Fruit fly (Drosophila melanogaster) whole organism: ENCODE data around the gene loh.

Source experiments
- CG8478 ChIP-seq: fragments of >200 bp; optimal IDR thresholded peaks from 2 replicates; lab custom pipeline; 2018; ENCODE audit warnings: inconsistent platforms
- Dll ChIP-seq: fragments of >200 bp; optimal IDR thresholded peaks from 2 replicates; lab custom pipeline; 2017
- EcR ChIP-seq, 2 experiments: fragments of >200 bp; optimal IDR thresholded peaks; 2 replicates each; lab custom pipeline; 2017; ENCODE audit warnings: missing biosample characterization in 2 of 2, missing genetic modification characterization in 2 of 2, missing genetic modification reagents in 2 of 2
- pan ChIP-seq: fragments of >200 bp; optimal IDR thresholded peaks from 2 replicates; lab custom pipeline; 2017
- psq ChIP-seq: fragments of >200 bp; optimal IDR thresholded peaks from 2 replicates; lab custom pipeline; 2017
- usp ChIP-seq: fragments of >200 bp; optimal IDR thresholded peaks from 2 replicates; lab custom pipeline; 2017; ENCODE audit warnings: missing biosample characterization, missing genetic modification characterization, mixed read lengths

loh gene

DNA sequence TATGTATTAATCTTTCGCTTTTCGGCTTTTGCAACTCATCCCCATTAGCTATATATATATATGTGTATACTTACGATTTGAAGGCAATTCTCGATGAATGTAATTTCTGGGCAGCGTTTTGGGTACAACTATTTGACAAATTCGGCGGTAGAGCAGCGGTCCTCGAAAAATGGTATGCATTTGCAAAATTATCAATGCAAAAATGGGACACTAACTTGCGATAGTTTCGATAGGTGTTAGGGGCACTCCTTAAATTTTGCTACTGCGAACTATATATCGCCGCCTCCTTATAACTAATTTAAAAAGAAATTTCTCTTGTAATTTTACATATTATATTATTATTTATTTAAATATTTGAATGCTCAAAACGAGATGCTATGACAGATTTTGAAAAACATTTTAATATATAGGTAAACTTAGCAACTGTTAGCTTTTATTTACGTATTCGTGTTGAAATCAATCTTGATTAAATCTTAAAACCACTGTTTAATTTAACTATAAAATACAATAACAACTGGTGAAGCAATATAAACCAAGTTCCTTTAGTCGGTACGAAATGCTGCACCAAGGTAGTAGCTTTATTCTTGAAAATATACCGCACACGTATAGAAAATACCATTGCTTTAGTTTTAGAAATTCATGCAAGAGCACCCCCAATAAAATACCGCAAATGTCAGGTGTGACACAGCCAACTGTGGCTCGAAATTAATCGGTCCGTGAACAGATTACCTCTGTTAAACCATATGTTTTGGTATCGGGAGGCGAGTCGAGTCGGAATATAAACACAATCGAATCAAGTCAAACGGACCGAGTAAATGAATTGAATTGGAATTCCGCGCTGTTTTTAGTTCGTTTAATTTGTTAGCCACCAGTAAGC lies 28.8 kb upstream of the loh start, which contains the start of the genes CG5355 and Klp31E:
Gene CG5355 (minus strand): TSS at position 213 of the 877 bp plus-strand sequence.
Gene Klp31E (plus strand): TSS at position 767 of the 877 bp plus-strand sequence.
- no peak for TF ChIP-seq pan
- TF ChIP-seq psq (lab: Kevin White, UChicago) = no peak
- TF ChIP-seq CG8478 = no peak
- no peak for TF ChIP-seq Dll
- TF ChIP-seq EcR (GFP tag; optimal IDR thresholded peaks at IDR 0.05; lab: Kevin White, UChicago) = no peak
- TF ChIP-seq usp (GFP tag; lab: Kevin White, UChicago) = no peak

DNA sequence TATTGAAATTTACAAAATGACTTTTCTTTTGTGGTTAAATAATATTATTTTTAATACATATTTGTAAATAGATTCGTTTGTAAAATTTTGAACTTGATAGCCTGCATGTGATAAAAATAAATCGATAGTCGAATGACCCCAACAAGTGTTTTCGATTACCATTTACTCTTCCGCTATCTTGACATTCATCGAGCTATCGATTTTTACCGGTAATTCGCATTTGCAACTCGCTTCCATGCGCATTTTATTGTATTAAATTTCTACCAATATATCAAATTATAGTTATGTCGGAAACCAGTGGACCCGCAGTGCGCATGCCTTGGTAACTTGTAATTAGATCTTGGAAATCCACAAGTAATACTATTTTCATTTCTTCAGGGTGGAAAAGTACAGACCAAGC lies 23.4 kb upstream of the loh start, which contains the start of gene RfC3:
Gene RfC3 (plus strand): TSS at position 210 of the 400 bp plus-strand sequence.
- TF ChIP-seq Dll = no peak
- TF ChIP-seq pan = no peak
- no peak for TF ChIP-seq EcR (GFP tag; optimal IDR thresholded peaks at IDR 0.05; lab: Kevin White, UChicago)
- no peak for TF ChIP-seq usp (GFP tag; lab: Kevin White, UChicago)
- TF ChIP-seq CG8478 = no peak
- no peak for TF ChIP-seq psq (lab: Kevin White, UChicago)

DNA sequence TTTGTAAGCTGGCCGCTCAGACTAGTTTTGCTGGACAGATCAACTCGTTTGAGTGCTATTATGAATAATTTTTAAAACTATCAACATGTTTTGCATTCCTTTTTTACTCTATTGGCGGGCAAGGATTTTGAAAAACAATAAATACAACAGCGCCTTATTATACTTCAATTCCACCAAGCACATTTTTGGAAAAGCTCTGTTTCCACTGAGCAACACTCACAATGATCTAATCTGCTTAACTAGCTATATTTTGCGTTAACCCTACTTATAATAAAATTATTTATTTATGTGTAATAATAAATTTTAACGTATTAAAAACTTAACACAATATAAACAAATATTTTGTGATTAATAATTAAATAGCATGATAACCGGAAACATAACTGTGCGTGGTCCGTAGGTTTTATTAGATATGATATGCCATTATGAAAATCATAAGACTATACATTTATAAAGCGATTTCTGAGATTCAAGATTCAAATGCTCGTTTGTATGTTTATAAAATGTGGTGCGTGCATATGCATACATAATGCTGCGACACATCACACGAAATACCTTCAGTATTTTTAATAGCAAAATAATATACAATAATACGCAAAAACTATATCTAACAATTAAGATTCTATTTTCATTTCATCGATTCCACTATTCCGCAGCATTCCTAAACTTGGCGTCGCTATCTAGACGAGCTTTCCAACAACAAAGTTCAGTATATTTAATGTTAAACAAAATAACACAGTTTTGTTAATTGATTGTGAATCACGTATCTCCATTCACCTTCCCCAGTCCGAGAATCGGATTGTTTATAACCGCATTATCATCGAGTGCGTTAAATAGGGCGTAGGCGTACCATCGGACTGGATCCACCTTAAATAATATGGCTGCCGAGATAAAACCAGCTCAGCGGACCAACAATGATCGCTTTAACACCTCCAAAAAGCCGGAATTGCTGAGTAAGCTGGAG lies 19.4 kb upstream of the loh start, which contains the start of the genes pie and Wdfy2:
Gene pie (minus strand): TSS at position 138 of the 964 bp plus-strand sequence.
Gene Wdfy2 (plus strand): TSS at position 649 of the 964 bp plus-strand sequence.
- TF ChIP-seq pan (no peak), usp (GFP tag; lab: Kevin White, UChicago) (no peak), Dll (no peak), EcR (GFP tag; optimal IDR thresholded peaks at IDR 0.05; lab: Kevin White, UChicago) (no peak), CG8478 (no peak), psq (lab: Kevin White, UChicago) (no peak)

DNA sequence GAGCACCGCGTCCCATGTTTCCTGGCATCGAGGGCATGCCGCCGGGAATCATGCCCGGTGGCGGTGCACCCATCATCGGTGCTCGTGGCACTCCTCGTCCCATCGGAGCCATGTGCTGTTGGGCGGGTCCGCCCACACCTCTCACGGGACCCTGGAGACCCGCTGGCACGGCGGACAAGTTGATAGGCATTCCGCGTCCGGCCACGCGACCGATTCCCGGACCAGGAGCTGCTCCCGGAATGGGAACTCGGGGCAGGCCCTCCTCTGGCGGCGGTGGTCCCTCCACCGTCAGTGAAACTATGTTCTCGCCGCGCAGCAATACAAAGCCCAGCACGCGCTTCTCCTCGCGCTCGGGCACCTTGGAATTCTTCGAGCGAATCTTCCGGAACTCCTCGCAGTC lies 16.7 kb upstream of the loh start:
- no peak for TF ChIP-seq Dll
- TF ChIP-seq CG8478 = no peak
- no peak for TF ChIP-seq EcR (GFP tag; optimal IDR thresholded peaks at IDR 0.05; lab: Kevin White, UChicago)
- TF ChIP-seq usp (GFP tag; lab: Kevin White, UChicago) = no peak
- no peak for TF ChIP-seq pan

DNA sequence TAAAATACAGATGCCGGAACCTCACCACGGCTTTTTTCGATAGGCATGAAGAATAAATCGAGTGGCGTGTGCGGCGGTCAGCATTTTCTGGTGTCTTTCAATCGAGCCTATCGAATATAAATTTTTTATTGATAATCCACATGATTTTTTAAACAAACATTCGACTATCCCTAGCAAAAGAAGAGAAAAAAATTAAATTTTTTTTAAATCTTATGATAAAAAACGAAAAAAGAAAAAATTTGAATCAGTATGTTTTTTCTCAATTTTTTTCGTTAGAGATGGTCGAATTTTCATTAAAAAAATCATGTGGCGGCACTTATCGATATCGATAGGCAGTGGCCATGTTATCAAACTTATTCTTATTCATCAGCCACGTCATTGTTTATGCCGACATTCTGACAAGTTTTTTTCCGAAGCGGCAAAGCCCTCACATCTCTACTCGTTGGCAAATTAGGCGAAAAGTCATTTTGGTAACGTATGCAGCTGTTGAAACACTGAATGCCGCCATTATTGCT lies 15.7 kb upstream of the loh start, which contains the start of the genes SmB and KdelR:
Gene SmB (minus strand): TSS at position 94 of the 515 bp plus-strand sequence.
Gene KdelR (plus strand): TSS at position 354 of the 515 bp plus-strand sequence.
- TF ChIP-seq psq (lab: Kevin White, UChicago) (no peak), usp (GFP tag; lab: Kevin White, UChicago) (no peak), EcR (GFP tag; optimal IDR thresholded peaks at IDR 0.05; lab: Kevin White, UChicago) (no peak), CG8478 (no peak), pan (no peak), Dll (no peak)

DNA sequence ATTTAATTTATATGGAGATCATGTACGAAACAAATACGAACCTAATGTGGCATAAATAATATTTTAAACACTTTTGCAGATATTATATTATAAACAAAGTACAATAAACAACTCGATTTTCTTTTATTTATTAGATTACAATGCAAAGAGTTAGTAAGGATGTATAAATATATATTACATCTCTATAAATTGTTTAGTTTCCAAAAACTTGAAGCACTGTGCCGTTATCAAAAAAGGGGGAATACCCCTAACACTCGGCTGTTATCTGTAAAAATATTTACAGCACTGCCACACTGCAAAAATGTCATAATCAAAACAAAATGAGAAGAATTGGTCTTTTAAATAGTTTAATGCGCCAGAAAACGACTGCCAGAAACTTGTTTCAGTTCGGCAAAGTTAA lies 13.8 kb upstream of the loh start, which contains the start of gene CG5188:
Gene CG5188 (plus strand): TSS at position 302 of the 400 bp plus-strand sequence.
- no peak for TF ChIP-seq Dll
- no peak for TF ChIP-seq pan
- TF ChIP-seq CG8478 = no peak
- TF ChIP-seq psq (lab: Kevin White, UChicago) = no peak
- no peak for TF ChIP-seq EcR (GFP tag; optimal IDR thresholded peaks at IDR 0.05; lab: Kevin White, UChicago)
- TF ChIP-seq usp (GFP tag; lab: Kevin White, UChicago) = no peak

DNA sequence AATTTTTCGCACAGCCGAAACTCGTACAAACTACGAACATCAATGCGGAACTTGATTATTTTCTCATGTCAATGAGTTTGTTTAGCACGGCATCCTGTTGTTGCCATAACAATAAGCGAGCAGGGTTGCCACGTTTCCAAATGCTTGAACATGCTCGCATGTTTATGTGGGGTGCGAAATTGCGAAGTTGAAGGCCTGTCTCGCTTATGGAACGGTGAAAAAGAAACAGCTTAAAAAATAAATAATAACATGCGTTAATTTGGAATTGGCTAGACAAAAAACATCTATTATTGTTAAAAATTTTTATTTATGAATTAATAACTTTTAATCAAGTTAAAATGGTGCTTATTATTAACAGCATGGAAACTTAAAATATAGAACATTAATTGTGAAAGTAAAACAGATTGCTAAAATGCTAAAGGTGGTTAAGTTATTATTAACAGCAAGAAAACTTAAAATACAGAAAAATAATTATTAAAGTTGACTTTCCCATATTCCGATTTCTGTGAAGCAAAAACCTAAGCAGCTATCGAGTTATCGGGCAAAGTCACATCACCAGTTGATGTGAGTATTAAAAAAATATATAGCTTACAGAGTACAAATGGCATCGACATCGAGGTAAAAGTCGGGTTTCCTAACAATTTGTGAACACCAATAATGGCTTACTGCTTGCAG lies 11.4 kb upstream of the loh start, which contains the start of the genes Bug22 and TfIIB:
Gene Bug22 (minus strand): TSS at position 117 of the 675 bp plus-strand sequence.
Gene TfIIB (plus strand): TSS at position 537 of the 675 bp plus-strand sequence.
- TF ChIP-seq Dll (no peak), CG8478 (no peak), psq (lab: Kevin White, UChicago) (no peak), pan (no peak), EcR (GFP tag; optimal IDR thresholded peaks at IDR 0.05; lab: Kevin White, UChicago) (no peak), usp (GFP tag; lab: Kevin White, UChicago) (no peak)

DNA sequence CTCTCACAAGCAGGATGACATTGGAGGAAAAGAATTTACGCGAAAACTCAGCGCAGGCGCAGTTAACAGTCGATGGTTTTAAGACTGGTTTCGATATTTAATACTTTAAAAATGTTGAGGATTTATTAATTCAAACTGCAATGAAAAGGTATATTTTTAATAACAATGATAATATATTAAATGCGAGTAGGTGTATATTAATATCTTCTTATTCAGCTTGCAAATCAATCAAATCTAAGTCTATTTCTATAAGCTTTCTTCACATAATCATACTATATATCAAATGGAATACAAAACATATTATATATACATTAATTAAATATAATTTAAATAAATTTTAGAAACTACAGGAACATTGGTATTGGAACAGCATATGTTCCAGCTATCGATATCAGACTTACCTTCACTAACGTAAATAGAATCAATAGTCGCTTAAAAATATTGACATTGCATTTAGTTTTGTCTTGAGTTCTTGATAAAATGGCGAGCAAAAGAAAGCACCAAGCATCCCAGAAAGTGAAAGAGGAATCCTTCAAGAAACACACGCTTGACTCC lies 6.7 kb upstream of the loh start, which contains the start of the genes TBC1D16 and holn1:
Gene TBC1D16 (minus strand): TSS at position 51 of the 555 bp plus-strand sequence.
Gene holn1 (plus strand): TSS at position 390 of the 555 bp plus-strand sequence.
- TF ChIP-seq CG8478 (no peak), usp (GFP tag; lab: Kevin White, UChicago) (no peak), EcR (GFP tag; optimal IDR thresholded peaks at IDR 0.05; lab: Kevin White, UChicago) (no peak), pan (no peak), psq (lab: Kevin White, UChicago) (no peak), Dll (no peak)

DNA sequence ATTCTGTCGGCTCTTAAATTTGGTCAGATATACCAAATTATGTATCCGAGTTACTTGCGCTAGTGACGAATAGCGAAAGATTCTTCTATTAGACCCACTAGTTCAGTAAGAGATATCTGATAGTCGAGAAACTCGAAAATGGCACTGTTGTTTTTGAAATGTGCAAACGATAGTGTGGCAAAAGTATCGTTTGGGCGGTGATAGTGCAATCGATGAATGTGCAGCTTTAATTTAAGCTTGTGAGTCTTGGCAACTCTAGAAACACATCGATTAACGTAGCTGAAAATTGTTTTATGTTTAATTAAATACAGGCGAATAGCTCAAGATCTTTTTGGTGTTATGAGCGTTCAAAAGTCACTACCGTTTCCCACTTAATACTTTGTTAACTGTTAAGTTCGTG lies 5.0 kb upstream of the loh start, which contains the start of gene STUB1:
Gene STUB1 (plus strand): TSS at position 232 of the 400 bp plus-strand sequence.
- no peak for TF ChIP-seq pan
- no peak for TF ChIP-seq psq (lab: Kevin White, UChicago)

DNA sequence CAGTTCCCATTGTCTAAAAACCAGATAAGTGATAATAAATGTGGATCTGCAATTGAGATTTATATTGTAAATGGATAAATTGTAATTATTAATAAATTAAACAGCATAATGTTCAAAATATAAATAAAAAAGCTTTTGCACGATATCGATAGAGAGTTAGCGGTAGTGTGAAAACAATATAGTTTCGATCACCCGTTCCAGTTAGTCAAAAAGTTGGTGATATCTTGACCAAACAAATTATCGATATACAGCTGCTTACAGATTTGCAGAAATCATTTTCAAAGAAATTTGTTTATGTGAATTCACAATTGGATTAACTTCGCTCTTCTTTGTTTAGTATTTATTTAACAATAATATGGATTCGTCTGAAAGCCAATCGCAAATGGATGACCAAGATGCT lies 3.2 kb upstream of the loh start, which contains the start of gene Nse4:
Gene Nse4 (plus strand): TSS at position 267 of the 400 bp plus-strand sequence.
- no peak for TF ChIP-seq Dll
- TF ChIP-seq usp (GFP tag; lab: Kevin White, UChicago) = no peak
- no peak for TF ChIP-seq psq (lab: Kevin White, UChicago)
- TF ChIP-seq pan = no peak
- TF ChIP-seq EcR (GFP tag; optimal IDR thresholded peaks at IDR 0.05; lab: Kevin White, UChicago) = no peak
- no peak for TF ChIP-seq CG8478
